Fruit fly (Drosophila melanogaster): ENCODE results near the gene Spn28Db.
"Not testable (repeated sequence)": the region's sequence is repeated elsewhere in the genome, so short reads cannot be mapped to it uniquely, and the experiment has no call there.

Gene Spn28Db

DNA sequence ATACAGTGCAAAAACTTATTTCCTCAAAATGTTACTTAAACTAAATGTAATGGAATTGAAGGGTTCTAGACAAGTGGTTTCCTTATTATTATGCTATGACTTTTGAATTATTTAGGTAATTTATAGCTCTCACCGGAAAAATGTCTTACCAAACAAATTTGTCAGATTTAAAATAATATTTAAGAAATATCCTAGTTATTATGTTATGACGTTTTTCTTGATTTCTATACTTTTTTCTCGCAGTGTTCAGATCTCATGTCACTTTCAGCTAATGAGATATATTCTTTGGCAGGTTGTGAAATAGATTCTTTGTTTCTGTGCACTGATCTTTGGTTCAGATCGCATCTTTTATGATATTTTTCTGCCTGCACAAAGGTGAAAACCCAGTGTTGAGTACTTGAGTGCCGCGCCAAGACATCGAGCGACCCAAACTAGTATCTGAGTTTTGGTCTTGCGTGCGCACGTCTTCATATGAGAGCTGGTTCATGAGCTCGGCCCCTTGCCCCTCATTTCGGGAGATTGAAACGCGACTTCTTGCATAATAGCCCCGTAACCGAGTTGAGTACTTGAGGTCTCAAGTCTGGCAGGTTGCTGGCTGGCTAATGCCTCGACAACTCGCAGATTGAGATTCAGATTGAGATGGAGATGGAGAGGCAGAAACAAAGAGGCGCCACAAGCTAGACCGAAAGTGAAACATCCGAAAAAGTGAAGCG is 13.8 kb downstream of the Spn28Db start:
- no peak for TF ChIP-seq CG17801 (GFP tag; optimal IDR thresholded peaks at IDR 0.05; ENCODE audit: partially characterized antibody)

DNA sequence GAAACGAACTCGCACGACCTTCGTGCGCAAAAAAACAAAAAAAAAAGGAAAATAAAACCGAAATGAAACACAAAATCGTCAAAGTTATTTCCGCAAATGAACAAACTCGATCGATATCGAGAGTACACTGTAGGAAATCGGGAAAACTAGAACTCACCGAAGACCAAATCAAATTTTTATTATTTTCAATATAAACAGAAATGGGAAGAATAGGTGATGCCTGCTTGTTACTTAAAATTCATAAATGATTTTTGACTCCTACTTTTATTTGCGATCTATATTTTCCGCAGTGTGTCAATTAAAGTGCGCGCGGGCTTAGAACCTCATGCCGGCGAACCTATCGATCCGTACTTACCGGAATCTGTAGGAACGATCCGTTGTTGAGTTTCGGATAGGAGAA is 14.8 kb downstream of the Spn28Db start:
- no peak for TF ChIP-seq CG17801 (GFP tag; optimal IDR thresholded peaks at IDR 0.05; ENCODE audit: partially characterized antibody)

DNA sequence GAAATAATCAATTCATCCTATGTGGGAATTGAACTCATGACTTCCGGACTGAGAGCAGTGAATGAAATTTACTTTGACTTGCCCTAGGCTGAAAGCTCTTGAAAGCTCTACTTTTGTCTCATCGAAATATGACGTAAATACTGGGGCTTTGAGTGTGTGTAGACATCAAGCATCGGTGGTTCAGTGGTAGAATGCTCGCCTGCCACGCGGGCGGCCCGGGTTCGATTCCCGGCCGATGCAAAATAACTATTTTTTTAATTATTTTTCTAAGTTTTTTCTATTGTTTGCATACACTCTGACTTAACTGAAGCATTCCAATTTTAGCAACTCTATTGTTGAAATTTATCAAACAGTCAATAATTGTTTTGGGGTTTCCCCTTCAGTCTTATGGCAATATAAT is 17.8 kb downstream of the Spn28Db start:
- TF ChIP-seq CG17801 (GFP tag; optimal IDR thresholded peaks at IDR 0.05; ENCODE audit: partially characterized antibody) = no peak

DNA sequence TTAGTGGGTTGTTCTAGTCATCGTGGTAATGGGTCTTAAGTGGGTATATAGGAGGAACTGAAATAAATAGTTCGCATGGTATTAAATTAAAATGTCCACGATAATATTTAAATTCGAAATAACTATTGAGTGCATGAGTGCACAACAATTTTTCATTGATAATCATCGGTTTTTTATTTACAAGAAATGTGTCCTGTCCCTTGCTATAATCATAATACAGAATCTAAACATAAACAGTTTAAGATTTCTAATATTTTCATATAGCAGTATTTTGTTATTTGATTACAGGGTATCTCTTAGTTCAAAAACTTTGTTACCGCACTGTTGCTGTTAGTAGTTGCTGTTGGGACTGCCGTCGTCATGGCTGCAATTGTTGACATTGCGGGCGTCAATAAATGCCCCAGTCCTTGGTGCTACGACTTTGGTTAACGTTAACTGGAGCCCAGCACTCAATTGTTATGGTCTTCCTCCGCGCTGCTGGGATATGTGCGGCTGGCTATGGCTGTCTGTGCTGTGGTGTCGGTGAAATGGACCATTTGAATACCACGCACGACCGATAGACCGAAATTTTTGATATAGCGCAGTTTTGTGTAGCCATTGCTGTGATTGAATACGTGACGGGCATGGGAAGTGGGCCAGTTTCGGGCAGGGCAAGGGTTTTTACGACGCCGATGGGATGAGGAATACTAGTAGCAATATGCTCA is 18.5 kb downstream of the Spn28Db start:
- TF ChIP-seq CG17801 (GFP tag; optimal IDR thresholded peaks at IDR 0.05; ENCODE audit: partially characterized antibody) = no peak

DNA sequence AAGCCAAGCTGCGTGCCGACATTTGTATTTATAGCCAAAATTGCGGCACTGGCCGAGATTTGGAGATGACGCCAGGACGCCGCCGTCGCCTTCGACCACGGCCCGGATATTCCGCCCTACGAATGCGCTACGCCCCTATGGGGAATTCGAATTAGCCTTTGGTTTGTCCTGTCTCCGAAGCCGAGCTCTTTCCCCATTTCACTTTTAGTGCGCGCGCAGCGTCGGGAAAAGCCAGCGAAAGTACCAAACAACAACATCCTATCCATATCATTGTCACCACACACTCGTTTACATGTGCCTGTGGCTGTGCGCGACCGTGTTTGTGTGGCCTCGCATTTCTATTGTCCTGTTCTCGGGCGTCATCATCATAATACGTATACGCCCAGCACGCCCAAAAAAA is 19.2 kb downstream of the Spn28Db start, which contains the start of gene Proc:
TSS of gene Proc (minus strand) at position 101 of the 400 bp plus-strand sequence.
- no peak for TF ChIP-seq CG17801 (GFP tag; optimal IDR thresholded peaks at IDR 0.05; ENCODE audit: partially characterized antibody)

DNA sequence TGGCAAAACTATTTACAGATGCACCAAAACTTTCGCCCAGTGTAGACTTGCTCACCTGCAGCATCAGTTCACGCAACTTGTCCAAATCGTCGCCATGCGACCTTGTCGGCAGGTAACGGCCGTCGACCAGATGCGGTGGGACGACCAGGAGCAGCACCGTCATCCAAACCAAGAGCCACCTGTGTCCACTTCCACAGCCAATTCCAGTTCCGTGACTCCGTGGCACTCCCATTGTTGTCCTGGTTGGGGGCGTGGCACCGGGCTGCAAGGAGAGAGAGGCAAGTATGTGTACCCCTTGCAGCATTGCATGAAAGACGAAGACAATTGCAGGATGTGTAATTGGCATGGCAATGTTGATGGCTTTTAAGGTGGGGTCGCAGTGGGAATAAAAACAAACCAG is 20.3 kb downstream of the Spn28Db start:
- no peak for TF ChIP-seq CG17801 (GFP tag; optimal IDR thresholded peaks at IDR 0.05; ENCODE audit: partially characterized antibody)

DNA sequence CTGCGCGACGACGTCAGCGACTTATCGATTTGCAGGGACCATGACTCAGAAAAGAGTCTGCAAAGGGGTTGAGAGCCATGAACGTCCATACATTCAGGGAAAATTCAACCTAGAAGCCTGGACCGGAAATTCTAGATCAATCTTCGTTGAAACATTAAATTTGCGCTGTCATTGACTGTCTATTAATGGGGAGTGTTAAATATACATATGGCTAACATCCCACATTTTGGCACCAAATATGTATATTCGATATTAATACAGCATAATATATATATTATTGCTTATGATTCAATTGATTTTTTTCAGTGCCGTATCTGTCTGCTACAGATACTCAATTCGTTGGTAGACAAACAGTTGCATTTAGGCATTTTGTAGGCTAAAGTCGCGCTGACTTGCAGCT is 21.9 kb downstream of the Spn28Db start:
- TF ChIP-seq CG17801 (GFP tag; optimal IDR thresholded peaks at IDR 0.05; ENCODE audit: partially characterized antibody) = no peak

DNA sequence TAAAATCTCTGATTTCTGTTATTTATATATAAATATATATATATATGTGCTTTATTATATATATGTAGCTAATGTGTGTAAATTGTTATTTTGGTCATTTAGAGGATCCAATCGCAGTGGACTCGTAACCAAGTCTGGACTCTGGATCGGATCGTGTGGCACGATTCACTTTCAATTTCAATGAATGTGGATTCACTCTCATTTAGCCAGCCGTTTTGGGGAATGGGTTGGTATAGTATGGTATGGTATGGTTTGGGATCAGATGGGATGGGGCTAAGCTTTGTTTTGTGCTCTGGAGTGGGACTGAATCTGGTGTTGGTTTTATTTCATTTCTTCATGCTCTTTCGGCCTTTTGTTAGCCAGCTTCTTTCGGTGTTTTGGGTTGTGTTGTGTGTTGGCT is 28.8 kb downstream of the Spn28Db start:
- no peak for TF ChIP-seq CG17801 (GFP tag; optimal IDR thresholded peaks at IDR 0.05; ENCODE audit: partially characterized antibody)

DNA sequence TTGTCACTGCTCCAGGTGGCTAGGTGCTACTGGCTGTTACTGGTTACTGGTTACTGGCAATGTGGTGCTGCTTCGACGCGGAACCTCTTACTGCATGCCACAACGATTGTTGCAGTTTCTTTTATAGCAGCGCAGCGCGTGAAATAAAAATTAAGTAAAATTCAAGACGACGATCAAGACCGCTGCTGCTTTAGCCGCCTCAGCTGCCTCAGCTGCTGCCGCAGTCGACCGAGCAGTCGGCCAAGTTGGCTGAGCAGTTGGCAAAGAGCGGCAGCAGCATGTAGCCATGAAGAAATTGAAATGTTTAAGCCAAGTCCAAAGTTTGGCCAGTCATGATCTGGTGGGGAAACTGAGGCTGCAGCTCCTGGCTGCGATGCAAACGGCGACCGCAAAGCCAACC is 29.8 kb downstream of the Spn28Db start, which contains the start of gene TwdlE:
TSS of gene TwdlE (minus strand) at position 101 of the 400 bp plus-strand sequence.
- no peak for TF ChIP-seq CG17801 (GFP tag; optimal IDR thresholded peaks at IDR 0.05; ENCODE audit: partially characterized antibody)

DNA sequence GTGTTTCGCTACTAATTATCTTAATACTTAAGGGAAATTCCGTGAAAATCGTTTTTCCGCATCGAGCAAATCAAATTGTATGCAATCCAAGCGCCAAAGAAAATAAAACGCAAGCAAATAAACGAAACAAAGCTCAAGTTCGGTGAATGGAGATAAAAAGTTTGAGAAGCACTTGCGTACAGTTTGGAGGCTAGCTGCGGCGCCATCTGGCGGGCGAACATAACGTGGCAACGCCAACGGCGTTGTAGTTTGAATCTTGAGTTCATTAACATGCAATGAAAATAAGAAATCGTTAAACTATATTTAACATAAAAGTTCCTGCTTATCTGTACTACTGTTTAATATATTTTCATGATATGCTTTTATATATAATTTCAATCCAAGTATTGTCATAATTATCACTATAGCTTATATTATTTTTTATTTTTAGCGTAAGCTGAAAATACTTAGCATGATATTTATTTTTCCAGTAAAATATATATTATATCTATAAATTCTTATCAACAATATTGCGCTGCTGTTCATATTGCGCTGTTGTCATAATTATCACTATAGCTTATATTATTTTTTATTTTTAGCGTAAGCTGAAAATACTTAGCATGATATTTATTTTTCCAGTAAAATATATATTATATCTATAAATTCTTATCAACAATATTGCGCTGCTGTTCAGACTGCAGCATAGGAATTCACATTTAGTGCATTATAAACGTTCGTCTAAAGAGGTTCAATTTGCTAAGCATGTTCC is 34.0 kb downstream of the Spn28Db start, which contains the start of gene lectin-28C:
TSS of gene lectin-28C (plus strand) at position 698 of the 748 bp plus-strand sequence.
- not testable (repeated sequence) for TF ChIP-seq CG17801 (GFP tag; optimal IDR thresholded peaks at IDR 0.05; ENCODE audit: partially characterized antibody)

DNA sequence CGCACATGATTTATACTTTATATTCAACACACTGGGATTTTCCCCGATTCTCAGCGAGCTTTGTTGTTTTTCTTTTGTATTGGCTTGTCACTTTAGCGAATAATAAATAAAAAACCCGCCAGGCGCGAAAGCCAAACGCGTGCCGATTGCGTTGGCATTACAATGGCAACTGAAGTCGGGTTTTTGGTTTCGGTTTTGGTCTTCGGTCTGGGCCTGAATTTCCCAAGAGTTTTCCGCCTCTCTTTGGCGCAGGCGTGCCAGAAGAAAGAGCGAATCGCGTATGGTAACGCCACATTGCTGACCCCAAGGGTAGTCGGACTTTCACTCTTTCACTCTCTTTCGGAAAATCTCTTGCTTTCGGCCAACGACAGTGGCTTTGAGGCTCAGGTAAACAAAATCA is 35.4 kb downstream of the Spn28Db start, which contains the start of gene CG14535:
TSS of gene CG14535 (minus strand) at position 368 of the 400 bp plus-strand sequence.
- TF ChIP-seq CG17801 (GFP tag; optimal IDR thresholded peaks at IDR 0.05; ENCODE audit: partially characterized antibody) = no peak

DNA sequence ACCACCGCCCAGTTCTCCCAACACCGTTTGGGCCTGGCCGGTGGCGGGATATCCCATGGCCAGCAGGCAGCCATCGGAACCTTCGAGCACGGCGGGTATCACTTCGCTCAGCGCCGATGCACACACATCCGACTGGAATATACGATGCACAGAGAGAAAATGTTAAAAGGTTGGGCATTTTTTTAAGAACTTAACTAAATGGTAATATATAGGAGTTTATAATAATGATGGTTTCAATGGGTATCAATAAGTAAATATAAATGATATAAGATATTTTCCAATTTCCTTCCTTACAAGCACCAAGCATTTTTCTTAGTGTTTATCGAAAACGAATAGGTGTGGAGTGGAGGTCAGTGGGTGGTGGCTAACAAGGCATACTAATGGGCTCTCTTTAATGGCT is 38.9 kb downstream of the Spn28Db start:
- no peak for TF ChIP-seq CG17801 (GFP tag; optimal IDR thresholded peaks at IDR 0.05; ENCODE audit: partially characterized antibody)

DNA sequence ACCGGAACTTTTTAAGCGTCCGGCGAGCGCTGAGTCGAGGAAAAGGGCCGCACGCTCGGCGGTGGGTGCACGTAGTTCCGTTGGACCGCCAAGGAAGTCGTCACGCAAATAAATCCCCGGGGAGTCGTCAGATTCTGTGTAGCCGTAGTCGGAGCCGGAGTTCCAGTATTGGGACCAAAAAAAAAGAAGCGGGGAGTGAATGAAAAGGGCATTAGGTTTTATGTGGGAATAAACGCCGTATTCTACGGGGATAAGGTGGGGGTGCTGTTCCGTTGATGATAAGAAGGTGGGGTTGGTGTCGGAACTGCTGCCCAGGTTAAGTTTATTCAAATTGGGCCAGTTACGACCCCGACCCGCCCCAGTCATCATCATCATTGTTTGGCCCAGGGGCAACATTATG is 40.1 kb downstream of the Spn28Db start:
- no peak for TF ChIP-seq CG17801 (GFP tag; optimal IDR thresholded peaks at IDR 0.05; ENCODE audit: partially characterized antibody)

DNA sequence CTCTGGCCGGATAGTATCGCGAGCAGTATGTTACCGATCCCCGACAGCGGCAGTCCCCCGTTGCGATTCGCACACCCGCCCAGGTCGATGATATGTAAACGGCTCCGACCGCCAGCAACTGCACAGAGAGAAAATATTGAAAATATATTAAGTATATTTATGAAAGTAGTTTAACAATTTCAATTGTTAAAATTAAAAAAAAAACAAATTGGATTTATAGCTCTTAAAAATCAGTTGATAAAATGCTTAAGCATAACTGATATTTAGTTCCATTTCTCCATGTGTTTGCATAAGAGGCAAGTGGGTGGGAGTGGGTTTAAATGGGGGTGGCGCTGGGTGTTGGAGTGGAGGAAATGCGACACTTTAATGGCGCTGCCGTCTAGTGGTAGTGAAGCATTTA is 41.0 kb downstream of the Spn28Db start:
- no peak for TF ChIP-seq CG17801 (GFP tag; optimal IDR thresholded peaks at IDR 0.05; ENCODE audit: partially characterized antibody)

DNA sequence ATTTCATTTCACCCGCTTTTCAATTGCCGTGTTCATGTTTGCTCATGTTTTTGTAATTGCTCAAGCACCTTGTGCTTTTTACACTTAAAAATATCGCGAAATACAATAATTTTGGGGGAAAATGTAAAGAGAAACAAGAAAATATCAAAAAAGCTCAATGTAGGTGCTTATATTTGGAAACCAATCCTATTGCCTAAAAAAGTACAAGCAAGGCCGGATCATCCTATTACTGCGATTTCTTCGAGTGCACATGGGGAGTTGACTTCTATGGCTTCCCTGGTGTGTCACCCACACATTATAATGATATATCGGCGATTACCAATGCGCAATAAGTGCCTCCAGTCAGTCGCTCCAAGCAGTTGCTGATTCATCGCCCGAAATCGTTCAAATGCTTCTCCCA is 49.3 kb downstream of the Spn28Db start:
- TF ChIP-seq CG17801 (GFP tag; optimal IDR thresholded peaks at IDR 0.05; ENCODE audit: partially characterized antibody) = no peak

All from ovary, adult (tissue).